Worm (Caenorhabditis elegans) whole organism, mixed stage, embryonic: ENCODE data around the gene nlp-20.

Experiments
- ces-1 ChIP-seq: fragments of 150-350 bp; optimal IDR thresholded peaks from 2 replicates; lab custom pipeline; 2014; ENCODE audit warnings: missing biosample characterization, missing genetic modification reagents, missing genetic modification characterization
- mep-1 ChIP-seq: fragments of 150-350 bp; optimal IDR thresholded peaks from 2 replicates; lab custom pipeline; 2017; ENCODE audit warnings: missing biosample characterization, missing genetic modification reagents, missing genetic modification characterization, inconsistent platforms
- nhr-76 ChIP-seq: sonication (generic microtip); optimal IDR thresholded peaks from 2 replicates; lab custom pipeline; 2017; ENCODE audit warnings: missing biosample characterization, missing genetic modification characterization
- unc-120 ChIP-seq: sonication (generic microtip); optimal IDR thresholded peaks from 2 replicates; lab custom pipeline; 2017; ENCODE audit warnings: missing genetic modification characterization, missing compliant biosample characterization; ENCODE audit not compliant: poor library complexity, severe bottlenecking
- unc-62 ChIP-seq: fragments of 150-350 bp; optimal IDR thresholded peaks from 2 replicates; lab custom pipeline; 2014; ENCODE audit warnings: missing biosample characterization, missing genetic modification reagents, missing genetic modification characterization

- TF ChIP-seq nhr-76 (tag; lab: Kevin White, UChicago) (no peak), unc-62 (GFP tag; lab: Kevin White, UChicago) (no peak), mep-1 (tag; lab: Kevin White, UChicago) (no peak), ces-1 (GFP tag; lab: Kevin White, UChicago) (no peak), unc-120 (no peak)
These were observed 46.5 kb upstream of the nlp-20 start for ce11 chrIV:7689326-7689725.
